Fruit fly (Drosophila melanogaster) whole organism, embryonic: ENCODE data around the gene CG3040.

ENCODE experiments used
- CG10959 ChIP-seq: fragments of 200-800 bp; sonication (Bioruptor generic); IDR thresholded peaks from 2 replicates; pipeline ENCODE4 v1.3.6; 2022; ENCODE audit warnings: missing biosample characterization, missing genetic modification characterization
- CG11695 ChIP-seq: fragments of 200-800 bp; sonication (Bioruptor generic); IDR thresholded peaks from 3 replicates; pipeline ENCODE4 v1.3.6; 2022; ENCODE audit warnings: missing biosample characterization, missing genetic modification characterization
- CG12104 ChIP-seq: fragments of 200-800 bp; sonication (Bioruptor generic); optimal IDR thresholded peaks from 3 replicates; lab custom pipeline; 2016; ENCODE audit warnings: missing biosample characterization, missing genetic modification characterization
- CG12769 ChIP-seq: fragments of 200-800 bp; sonication (Bioruptor generic); optimal IDR thresholded peaks from 2 replicates; lab custom pipeline; 2019; ENCODE audit warnings: missing biosample characterization, mild to moderate bottlenecking, missing genetic modification characterization, moderate library complexity
- CG13424 ChIP-seq: fragments of 200-800 bp; sonication (Bioruptor generic); optimal IDR thresholded peaks from 2 replicates; lab custom pipeline; 2019; ENCODE audit warnings: missing biosample characterization, mild to moderate bottlenecking, missing genetic modification characterization, moderate library complexity
- CG13775 ChIP-seq: fragments of 200-800 bp; sonication (Bioruptor generic); optimal IDR thresholded peaks from 3 replicates; lab custom pipeline; 2017; ENCODE audit warnings: missing biosample characterization, mild to moderate bottlenecking, missing genetic modification characterization
- CG17568 ChIP-seq: fragments of 200-800 bp; sonication (Bioruptor generic); optimal IDR thresholded peaks from 2 replicates; lab custom pipeline; 2018; ENCODE audit warnings: missing biosample characterization, mild to moderate bottlenecking, missing genetic modification characterization, moderate library complexity
- CG17829 ChIP-seq: fragments of 200-800 bp; optimal IDR thresholded peaks from 2 replicates; lab custom pipeline; 2019; ENCODE audit warnings: missing biosample characterization, mild to moderate bottlenecking, missing genetic modification characterization, moderate library complexity
- CG30020 ChIP-seq: fragments of 200-800 bp; optimal IDR thresholded peaks from 2 replicates; lab custom pipeline; 2019; ENCODE audit warnings: missing biosample characterization, mild to moderate bottlenecking, missing genetic modification characterization, moderate library complexity
- CG31365 ChIP-seq: fragments of 200-800 bp; sonication (Bioruptor generic); optimal IDR thresholded peaks from 2 replicates; lab custom pipeline; 2018; ENCODE audit warnings: missing biosample characterization, mild to moderate bottlenecking, missing genetic modification characterization
- CG43689 ChIP-seq: fragments of 200-800 bp; sonication (Bioruptor generic); IDR thresholded peaks from 2 replicates; pipeline ENCODE4 v1.3.6; 2022; ENCODE audit warnings: missing biosample characterization, missing genetic modification characterization
- CG6254 ChIP-seq: fragments of 200-800 bp; sonication (Bioruptor generic); optimal IDR thresholded peaks from 3 replicates; lab custom pipeline; 2017; ENCODE audit warnings: mild to moderate bottlenecking, missing biosample characterization, missing genetic modification reagents, missing genetic modification characterization
- CG6791 ChIP-seq: fragments of 200-800 bp; sonication (Bioruptor generic); IDR thresholded peaks from 3 replicates; pipeline ENCODE4 v1.3.6; 2022; ENCODE audit warnings: missing biosample characterization, missing genetic modification characterization; ENCODE audit not compliant: partially characterized antibody
- Camta ChIP-seq: fragments of 200-800 bp; sonication (Bioruptor generic); optimal IDR thresholded peaks from 2 replicates; lab custom pipeline; 2016; ENCODE audit warnings: missing biosample characterization, missing genetic modification characterization
- CoRest ChIP-seq: fragments of 200-800 bp; sonication (Bioruptor generic); optimal IDR thresholded peaks from 3 replicates; lab custom pipeline; 2018; ENCODE audit warnings: missing biosample characterization, mild to moderate bottlenecking, missing genetic modification characterization, moderate library complexity
- Dip2 ChIP-seq: fragments of 200-800 bp; sonication (Bioruptor generic); IDR thresholded peaks from 2 replicates; pipeline ENCODE4 v1.3.6; 2022; ENCODE audit warnings: missing biosample characterization, missing genetic modification characterization
- Dip3 ChIP-seq: fragments of 200-800 bp; sonication (Bioruptor generic); optimal IDR thresholded peaks from 3 replicates; lab custom pipeline; 2016; ENCODE audit warnings: missing biosample characterization, missing genetic modification characterization
- Dp ChIP-seq: fragments of 200-800 bp; sonication (Bioruptor generic); optimal IDR thresholded peaks from 2 replicates; lab custom pipeline; 2018; ENCODE audit warnings: missing biosample characterization, mild to moderate bottlenecking, missing genetic modification characterization, moderate library complexity
- Hr51 ChIP-seq, 2 experiments: fragments of 200-800 bp; sonication (Bioruptor generic); optimal IDR thresholded peaks; 2 replicates in 1 of 2; 3 replicates in 1 of 2; lab custom pipeline; 2016 to 2018; ENCODE audit warnings: missing biosample characterization in 2 of 2, missing genetic modification characterization in 2 of 2, mild to moderate bottlenecking in 1 of 2, moderate library complexity in 1 of 2
- Mrtf ChIP-seq: fragments of 200-800 bp; sonication (Bioruptor generic); IDR thresholded peaks from 3 replicates; pipeline ENCODE4 v1.3.6; 2022; ENCODE audit warnings: missing biosample characterization, missing genetic modification characterization
- NK7.1 ChIP-seq: fragments of 200-800 bp; sonication (Bioruptor generic); optimal IDR thresholded peaks from 3 replicates; lab custom pipeline; 2016; ENCODE audit warnings: missing biosample characterization, missing genetic modification characterization
- NfI ChIP-seq: fragments of 200-800 bp; sonication (Bioruptor generic); optimal IDR thresholded peaks from 3 replicates; lab custom pipeline; 2018; ENCODE audit warnings: missing biosample characterization, mild to moderate bottlenecking, missing genetic modification characterization, moderate library complexity
- abd-A ChIP-seq: fragments of 200-800 bp; sonication (Bioruptor generic); optimal IDR thresholded peaks from 3 replicates; lab custom pipeline; 2019; ENCODE audit warnings: missing biosample characterization, mild to moderate bottlenecking, missing genetic modification characterization, moderate library complexity
- caup ChIP-seq: fragments of 200-800 bp; sonication (Bioruptor generic); optimal IDR thresholded peaks from 3 replicates; lab custom pipeline; 2017; ENCODE audit warnings: missing biosample characterization, mild to moderate bottlenecking, missing genetic modification characterization, moderate library complexity; ENCODE audit not compliant: severe bottlenecking
- chn ChIP-seq: fragments of 200-800 bp; sonication (Bioruptor generic); optimal IDR thresholded peaks from 2 replicates; lab custom pipeline; 2016; ENCODE audit warnings: missing biosample characterization, missing genetic modification characterization
- croc ChIP-seq: fragments of 200-800 bp; sonication (Bioruptor generic); conservative IDR thresholded peaks from 3 replicates; pipeline ENCODE4 v1.3.6; 2022; ENCODE audit warnings: missing biosample characterization, missing genetic modification characterization
- dm ChIP-seq: fragments of 200-800 bp; sonication (Bioruptor generic); optimal IDR thresholded peaks from 3 replicates; lab custom pipeline; 2016; ENCODE audit warnings: missing biosample characterization, missing genetic modification characterization
- ewg ChIP-seq: fragments of 200-800 bp; sonication (Bioruptor generic); optimal IDR thresholded peaks from 3 replicates; lab custom pipeline; 2017; ENCODE audit warnings: mild to moderate bottlenecking, missing biosample characterization, missing genetic modification reagents, missing genetic modification characterization
- hb ChIP-seq: fragments of 200-800 bp; sonication (Bioruptor generic); IDR thresholded peaks from 3 replicates; pipeline ENCODE4 v1.3.6; 2022; ENCODE audit warnings: missing biosample characterization, missing genetic modification characterization; ENCODE audit not compliant: partially characterized antibody
- hth ChIP-seq: fragments of >200 bp; optimal IDR thresholded peaks from 2 replicates; lab custom pipeline; 2017; ENCODE audit warnings: inconsistent platforms
- inv ChIP-seq: fragments of 200-800 bp; sonication (Bioruptor generic); IDR thresholded peaks from 2 replicates; pipeline ENCODE4 v1.3.6; 2022; ENCODE audit warnings: missing biosample characterization, missing genetic modification characterization; ENCODE audit not compliant: partially characterized antibody
- jigr1 ChIP-seq: fragments of 200-800 bp; sonication (Bioruptor generic); IDR thresholded peaks from 3 replicates; pipeline ENCODE4 v1.3.6; 2022; ENCODE audit warnings: missing biosample characterization, missing genetic modification characterization
- lbe ChIP-seq: fragments of 200-800 bp; sonication (Bioruptor generic); optimal IDR thresholded peaks from 2 replicates; lab custom pipeline; 2016; ENCODE audit warnings: missing biosample characterization, mild to moderate bottlenecking, missing genetic modification characterization
- phol ChIP-seq: fragments of 200-800 bp; sonication (Bioruptor generic); optimal IDR thresholded peaks from 3 replicates; lab custom pipeline; 2018; ENCODE audit warnings: missing biosample characterization, mild to moderate bottlenecking, missing genetic modification characterization, moderate library complexity
- pnt ChIP-seq: fragments of 200-800 bp; sonication (Bioruptor generic); optimal IDR thresholded peaks from 3 replicates; lab custom pipeline; 2016; ENCODE audit warnings: missing biosample characterization, missing genetic modification characterization
- prd ChIP-seq, 3 experiments: fragments of >200 bp in 2 of 3; fragments of 200-800 bp in 1 of 3; sonication (Bioruptor generic) in 1 of 3; optimal IDR thresholded peaks in 2 of 3; IDR thresholded peaks in 1 of 3; 2 replicates in 2 of 3; 3 replicates in 1 of 3; pipeline versions ENCODE4 v1.3.6 to Lab custom; 2017 to 2022; ENCODE audit warnings: missing biosample characterization in 1 of 3, missing genetic modification characterization in 1 of 3
- pum ChIP-seq: fragments of 200-800 bp; sonication (Bioruptor generic); optimal IDR thresholded peaks from 2 replicates; lab custom pipeline; 2016; ENCODE audit warnings: missing biosample characterization, missing genetic modification characterization
- row ChIP-seq: fragments of 200-800 bp; sonication (Bioruptor generic); IDR thresholded peaks from 3 replicates; pipeline ENCODE4 v1.3.6; 2022; ENCODE audit warnings: missing biosample characterization, missing genetic modification characterization
- scrt ChIP-seq: fragments of 200-800 bp; sonication (Bioruptor generic); optimal IDR thresholded peaks from 2 replicates; lab custom pipeline; 2018; ENCODE audit warnings: missing biosample characterization, mild to moderate bottlenecking, missing genetic modification characterization, moderate library complexity
- sima ChIP-seq: fragments of 200-800 bp; sonication (Bioruptor generic); optimal IDR thresholded peaks from 2 replicates; lab custom pipeline; 2016; ENCODE audit warnings: missing biosample characterization, missing genetic modification characterization
- slp2 ChIP-seq: fragments of 200-800 bp; sonication (Bioruptor generic); optimal IDR thresholded peaks from 2 replicates; lab custom pipeline; 2016; ENCODE audit warnings: missing biosample characterization, missing genetic modification characterization
- so ChIP-seq: fragments of 200-800 bp; sonication (Bioruptor generic); IDR thresholded peaks from 3 replicates; pipeline ENCODE4 v1.3.6; 2022; ENCODE audit warnings: missing biosample characterization, missing genetic modification characterization
- sob ChIP-seq: fragments of 200-800 bp; sonication (Bioruptor generic); IDR thresholded peaks from 2 replicates; pipeline ENCODE4 v1.3.6; 2022; ENCODE audit warnings: missing biosample characterization, missing genetic modification characterization
- stwl ChIP-seq: fragments of 200-800 bp; sonication (Bioruptor generic); optimal IDR thresholded peaks from 3 replicates; lab custom pipeline; 2018; ENCODE audit warnings: missing biosample characterization, mild to moderate bottlenecking, missing genetic modification characterization, moderate library complexity
- tna ChIP-seq: fragments of 200-800 bp; sonication (Bioruptor generic); IDR thresholded peaks from 2 replicates; pipeline ENCODE4 v1.3.6; 2022; ENCODE audit warnings: missing biosample characterization, missing genetic modification characterization; ENCODE audit not compliant: partially characterized antibody
- tx ChIP-seq: fragments of 200-800 bp; sonication (Bioruptor generic); optimal IDR thresholded peaks from 2 replicates; lab custom pipeline; 2016; ENCODE audit warnings: missing biosample characterization, missing genetic modification characterization
- unc-4 ChIP-seq: fragments of 200-800 bp; sonication (Bioruptor generic); IDR thresholded peaks from 2 replicates; pipeline ENCODE4 v1.3.6; 2022; ENCODE audit warnings: missing biosample characterization, missing genetic modification characterization; ENCODE audit not compliant: partially characterized antibody
- z ChIP-seq: fragments of 200-800 bp; sonication (Bioruptor generic); IDR thresholded peaks from 3 replicates; pipeline ENCODE4 v1.3.6; 2022; ENCODE audit warnings: missing biosample characterization, missing genetic modification characterization

The CG3040 gene

DNA sequence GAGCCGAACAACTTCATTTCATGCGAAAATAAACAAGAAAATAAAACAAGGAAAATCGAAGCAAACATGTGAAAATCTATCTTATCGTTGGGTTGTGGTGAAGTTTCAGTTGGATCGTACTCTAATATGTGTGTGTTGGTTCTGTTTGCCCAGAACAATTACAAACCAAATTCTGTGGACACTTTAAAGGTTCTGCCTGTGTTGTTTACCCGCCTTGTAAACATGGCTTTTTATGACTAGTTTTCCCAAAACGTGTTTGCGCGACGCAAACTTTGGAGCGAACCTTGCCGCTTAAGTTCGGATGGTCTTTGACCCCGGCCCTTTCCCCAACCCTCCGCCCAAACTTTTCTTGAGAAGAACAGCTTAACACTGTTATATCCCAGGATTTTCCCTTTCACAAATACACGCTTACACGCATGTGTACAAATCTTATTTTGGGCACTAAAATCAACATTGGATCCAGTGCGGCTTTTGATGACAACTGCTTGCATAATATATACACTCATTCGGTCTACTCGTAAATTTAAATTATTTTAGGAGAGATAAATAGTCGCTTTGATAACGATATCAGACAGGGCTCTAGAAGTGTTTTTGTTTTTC, 31.0 kb upstream of the CG3040 start (continued):
- TF ChIP-seq inv (no peak), hth (lab: Kevin White, UChicago) (no peak), Dip3 (GFP tag; lab: Kevin White, UChicago) (peak; percentile 19), so (GFP tag; lab: Robert Waterston, UW) (peak; percentile 77; the same call in 2 of the 3 replicates), CG17829 (tag; lab: Kevin White, UChicago) (peak; percentile 76), caup (GFP tag; lab: Kevin White, UChicago) (peak; percentile 84), z (peak; percentile 72; the same call in 2 of the 3 replicates), sob (GFP tag; lab: Robert Waterston, UW) (peak; percentile 86), Hr51 (GFP tag; optimal IDR thresholded peaks at IDR 0.05; lab: Kevin White, UChicago) (peak in 1 of 2 experiments; percentile 89), ewg (peak; percentile 75), lbe (GFP tag; lab: Kevin White, UChicago) (no peak), jigr1 (GFP tag; lab: Robert Waterston, UW) (no peak), CG17568 (GFP tag; lab: Kevin White, UChicago) (peak; percentile 93), abd-A (no peak), scrt (GFP tag; lab: Kevin White, UChicago) (peak; percentile 67), CG6791 (no peak), CG10959 (GFP tag; lab: Robert Waterston, UW) (peak; percentile 82), dm (GFP tag; lab: Kevin White, UChicago) (peak; percentile 72), CG6254 (GFP tag; lab: Kevin White, UChicago) (peak; percentile 83), hb (GFP tag; lab: Robert Waterston, UW) (no peak), Dip2 (GFP tag; lab: Robert Waterston, UW) (no peak), stwl (tag; lab: Kevin White, UChicago) (peak; percentile 53), Camta (GFP tag; lab: Kevin White, UChicago) (peak; percentile 90), pum (GFP tag; lab: Kevin White, UChicago) (peak; percentile 57), Dp (no peak), Mrtf (GFP tag; lab: Robert Waterston, UW) (peak; percentile 43; the same call in 1 of the 3 replicates), pnt (GFP tag; lab: Kevin White, UChicago) (peak; percentile 75), CG11695 (GFP tag; lab: Robert Waterston, UW) (peak; percentile 73), NK7.1 (GFP tag; lab: Kevin White, UChicago) (peak; percentile 69), NfI (GFP tag; lab: Kevin White, UChicago) (peak; percentile 30), prd (optimal IDR thresholded peaks at IDR 0.05; lab: Kevin White, UChicago) (no peak), prd (GFP tag; IDR thresholded peaks at IDR 0.05; lab: Robert Waterston, UW) (peak; percentile 73), CG43689 (GFP tag; lab: Robert Waterston, UW) (no peak), unc-4 (GFP tag; lab: Robert Waterston, UW) (no peak), CG30020 (tag; lab: Kevin White, UChicago) (peak; percentile 21), CG12104 (GFP tag; lab: Kevin White, UChicago) (peak; percentile 87), CG12769 (peak; percentile 75), tx (GFP tag; lab: Kevin White, UChicago) (peak; percentile 73), CoRest (tag; lab: Kevin White, UChicago) (peak; percentile 78), CG13775 (GFP tag; lab: Kevin White, UChicago) (peak; percentile 75), phol (tag; lab: Kevin White, UChicago) (no peak), CG31365 (tag; lab: Kevin White, UChicago) (peak; percentile 77), slp2 (GFP tag; lab: Kevin White, UChicago) (peak; percentile 68), tna (no peak), chn (GFP tag; lab: Kevin White, UChicago) (peak; percentile 68), croc (GFP tag; lab: Robert Waterston, UW) (peak; percentile 35; the same call in 1 of the 3 replicates), sima (GFP tag; lab: Kevin White, UChicago) (peak; percentile 74), row (peak; percentile 23; the same call in 1 of the 3 replicates), CG13424 (tag; lab: Kevin White, UChicago) (peak; percentile 73)
